Worm (Caenorhabditis elegans): ENCODE measurements around the gene dop-3.

The dop-3 gene

DNA sequence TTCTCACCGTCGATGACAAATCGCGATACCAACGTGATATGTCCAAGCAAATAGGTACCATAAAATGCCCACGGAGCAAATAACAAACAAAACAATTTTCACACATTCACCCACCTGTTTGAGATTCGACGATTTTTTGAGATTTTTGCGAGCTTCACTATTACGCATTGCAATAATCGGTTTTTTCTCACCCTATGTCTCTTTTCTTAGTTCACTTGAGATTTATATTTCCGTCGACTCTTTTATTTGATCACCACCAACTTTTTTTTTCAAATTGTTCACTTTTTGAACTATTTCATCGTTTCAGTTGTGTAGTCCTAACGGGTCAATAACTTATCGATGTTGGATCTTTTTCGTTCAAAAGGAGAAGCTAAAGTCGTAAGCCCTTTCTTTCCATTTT is 19.0 kb upstream of the dop-3 start, which contains the start of gene fbxl-4:
fbxl-4 (plus strand) TSS at position 301 of the 400 bp plus-strand sequence.
- TF ChIP-seq lir-3 (tag; optimal IDR thresholded peaks at IDR 0.05) (no peak), Y5F2A.4 (GFP tag; optimal IDR thresholded peaks at IDR 0.05) (no peak)

DNA sequence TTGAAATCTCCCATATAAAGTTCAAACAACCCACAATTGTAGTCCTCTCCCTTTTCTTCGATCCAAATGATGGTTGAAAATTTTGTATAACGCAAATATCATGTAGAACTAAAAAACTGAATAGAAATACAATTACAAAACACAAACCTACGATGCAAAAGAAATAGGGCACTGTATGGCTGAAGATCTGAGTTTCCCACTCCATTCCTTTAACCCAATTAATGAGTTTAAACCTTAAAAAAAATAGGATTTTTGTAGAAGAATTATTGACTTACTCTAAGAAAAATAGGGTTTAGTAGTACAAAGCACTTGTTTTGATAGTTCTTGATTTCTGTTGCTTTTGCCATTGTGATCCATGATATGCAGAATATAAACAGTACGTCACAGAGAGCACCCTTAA is 13.9 kb upstream of the dop-3 start:
- TF ChIP-seq mxl-2 (GFP tag; conservative IDR thresholded peaks at IDR 0.05) = no peak
- no peak for TF ChIP-seq ceh-20 (GFP tag; IDR thresholded peaks at IDR 0.05)
- TF ChIP-seq unc-62 (GFP tag; optimal IDR thresholded peaks at IDR 0.05 in 1 of 2) = peak in 1 of 2 experiments; percentile 93
- no peak for TF ChIP-seq unc-62 (tag; optimal IDR thresholded peaks at IDR 0.05)
- TF ChIP-seq hlh-11 (tag; optimal IDR thresholded peaks at IDR 0.05) = no peak
- no peak for TF ChIP-seq lsy-2 (tag; optimal IDR thresholded peaks at IDR 0.05)
- no peak for TF ChIP-seq F26F4.8 (GFP tag; conservative IDR thresholded peaks at IDR 0.05)
- no peak for TF ChIP-seq lin-39 (tag; optimal IDR thresholded peaks at IDR 0.05)
- TF ChIP-seq ZK337.2 (GFP tag; IDR thresholded peaks at IDR 0.05) = no peak

DNA sequence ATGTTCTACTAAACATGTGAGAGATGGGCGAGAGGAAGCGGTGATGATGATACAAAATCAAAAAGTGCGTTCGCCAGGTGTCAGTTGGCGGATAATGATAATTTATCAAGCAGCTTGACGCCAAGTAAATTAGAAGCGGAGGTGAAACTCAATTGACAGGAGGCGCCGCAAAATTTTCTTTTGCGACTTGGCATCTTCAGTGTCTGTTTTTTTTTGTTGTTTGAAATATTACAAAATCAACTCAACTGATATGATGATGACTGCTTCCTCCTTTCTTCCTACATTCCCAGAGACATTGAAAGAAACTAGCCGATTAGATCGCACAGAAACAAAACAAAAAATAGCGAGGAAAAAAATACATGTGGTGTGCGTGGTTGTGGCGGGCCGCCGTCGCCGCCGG is 6.5 kb upstream of the dop-3 start:
- TF ChIP-seq ZK337.2 (GFP tag; IDR thresholded peaks at IDR 0.05) (no peak), Y5F2A.4 (GFP tag; optimal IDR thresholded peaks at IDR 0.05) (no peak), ceh-82 (tag; optimal IDR thresholded peaks at IDR 0.05) (no peak), mes-2 (tag; optimal IDR thresholded peaks at IDR 0.05; ENCODE audit: poor library complexity, severe bottlenecking) (no peak), daf-12 (tag; optimal IDR thresholded peaks at IDR 0.05) (no peak), snpc-4 (tag; optimal IDR thresholded peaks at IDR 0.05) (no peak), unc-62 (GFP tag; optimal IDR thresholded peaks at IDR 0.05 in 1 of 2) (peak in 1 of 2 experiments; percentile 95), unc-62 (tag; optimal IDR thresholded peaks at IDR 0.05) (no peak)

DNA sequence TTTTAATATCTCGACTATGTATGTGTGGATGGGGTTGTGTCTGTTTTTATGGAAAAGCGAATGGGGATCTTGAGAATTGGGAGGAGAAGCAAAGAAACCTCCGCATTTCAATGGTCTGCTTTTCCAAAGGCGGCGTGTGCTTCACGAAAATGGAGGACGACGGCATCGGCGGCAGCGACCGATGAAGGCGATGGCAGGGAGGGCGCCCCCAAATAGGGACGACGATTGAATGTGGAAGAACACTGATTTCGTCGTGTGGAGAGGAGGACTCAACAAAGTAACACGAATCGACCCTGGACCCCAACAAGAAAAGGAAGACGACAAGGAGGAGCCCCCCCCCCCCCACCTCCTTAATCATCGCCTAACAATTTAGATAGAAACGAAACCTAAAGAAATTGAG is 3.5 kb upstream of the dop-3 start:
- TF ChIP-seq mdl-1 (tag; optimal IDR thresholded peaks at IDR 0.05) = no peak
- no peak for TF ChIP-seq spr-3 (GFP tag; optimal IDR thresholded peaks at IDR 0.05)
- no peak for TF ChIP-seq F26F4.8 (GFP tag; conservative IDR thresholded peaks at IDR 0.05)
- no peak for TF ChIP-seq nhr-11 (tag; optimal IDR thresholded peaks at IDR 0.05)
- no peak for TF ChIP-seq F10B5.3 (tag; optimal IDR thresholded peaks at IDR 0.05)
- TF ChIP-seq set-16 (GFP tag; IDR thresholded peaks at IDR 0.05) = peak; percentile 57

DNA sequence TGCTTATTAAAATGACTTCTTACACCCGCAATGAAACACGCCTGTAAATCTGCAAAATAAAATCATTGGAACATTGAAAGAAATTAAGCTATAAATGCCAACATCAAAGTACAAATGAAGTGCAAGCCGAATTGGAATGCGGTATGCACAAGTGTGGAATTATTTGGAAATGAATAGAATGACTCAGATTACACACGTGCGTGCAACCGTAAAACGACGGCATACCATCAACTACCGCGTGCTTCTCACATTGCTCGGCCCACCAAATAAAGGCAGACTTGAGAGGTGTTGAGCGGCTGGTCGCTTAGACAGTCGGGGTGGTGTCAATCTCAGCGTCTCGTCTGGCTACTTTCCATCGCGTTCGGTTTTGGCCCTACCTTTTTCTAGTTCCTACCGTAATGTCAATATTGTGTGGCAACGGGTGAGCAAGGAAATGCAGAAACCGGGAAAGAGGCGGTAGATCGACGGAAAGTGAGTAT is 7.1 kb downstream of the dop-3 start, which contains the start of gene aaim-1:
aaim-1 (minus strand) TSS at position 51 of the 479 bp plus-strand sequence.
- TF ChIP-seq ama-1 (optimal IDR thresholded peaks at IDR 0.05) (no peak), mxl-2 (GFP tag; conservative IDR thresholded peaks at IDR 0.05) (no peak), nhr-41 (GFP tag; IDR thresholded peaks at IDR 0.05) (no peak), dmd-6 (GFP tag; IDR thresholded peaks at IDR 0.05) (peak; percentile 57), ceh-82 (tag; optimal IDR thresholded peaks at IDR 0.05) (no peak), unc-62 (GFP tag; optimal IDR thresholded peaks at IDR 0.05 in 1 of 2) (peak in 1 of 2 experiments; percentile 53), unc-62 (tag; optimal IDR thresholded peaks at IDR 0.05) (no peak), egl-43 (GFP tag; IDR thresholded peaks at IDR 0.05) (0 out of 2 replicates have a peak, but pooled peaks have one; percentile 12), daf-12 (tag; optimal IDR thresholded peaks at IDR 0.05) (no peak), nhr-48 (tag; optimal IDR thresholded peaks at IDR 0.05) (no peak)

DNA sequence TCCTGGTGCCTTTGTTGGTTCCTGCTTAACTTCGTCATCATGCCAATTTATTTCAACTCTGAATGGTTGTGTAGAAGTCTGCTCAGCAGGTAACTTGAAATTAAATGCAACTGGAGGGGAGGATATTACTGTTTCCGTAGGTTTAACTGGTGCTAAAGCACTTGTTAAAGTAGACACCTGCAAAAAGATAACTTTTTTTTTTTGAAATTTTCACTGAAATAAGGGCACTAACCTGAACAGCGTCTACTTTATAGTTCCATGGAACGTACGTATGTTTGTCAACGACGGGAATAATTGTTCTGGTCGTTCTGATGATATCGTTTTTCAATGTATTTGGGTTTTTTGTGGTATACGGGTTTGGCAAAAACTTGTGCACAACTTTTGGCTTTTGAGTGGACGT is 9.0 kb downstream of the dop-3 start:
- TF ChIP-seq duxl-1 (tag; optimal IDR thresholded peaks at IDR 0.05; ENCODE audit: poor library complexity) = no peak
- peak in 1 of 2 experiments; percentile 98 for TF ChIP-seq unc-62 (GFP tag; optimal IDR thresholded peaks at IDR 0.05 in 1 of 2)
- no peak for TF ChIP-seq unc-62 (tag; optimal IDR thresholded peaks at IDR 0.05)
- no peak for TF ChIP-seq nhr-41 (GFP tag; IDR thresholded peaks at IDR 0.05)

DNA sequence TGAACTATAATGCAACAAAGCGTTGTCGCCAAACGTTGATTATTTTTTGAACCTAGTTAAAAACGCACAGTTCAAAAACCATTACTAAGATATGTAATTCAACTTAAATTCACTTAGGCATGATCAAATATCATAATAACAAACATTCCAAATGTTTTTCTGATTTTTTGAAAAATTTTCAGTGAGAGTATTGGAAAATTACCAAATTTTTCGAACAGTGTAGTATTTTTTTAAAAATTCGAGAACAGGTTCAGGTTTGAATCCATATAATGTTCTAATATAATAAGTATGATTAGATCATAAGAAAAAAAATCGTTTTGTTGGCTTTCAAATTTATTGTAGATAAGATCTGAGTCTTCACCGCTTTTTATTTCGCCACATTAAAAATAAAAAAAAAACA is 15.9 kb downstream of the dop-3 start:
- TF ChIP-seq aha-1 (tag) (peak; percentile 97), hif-1 (tag; optimal IDR thresholded peaks at IDR 0.05) (no peak)

Data from whole organism, L4 larva.